Fruit fly (Drosophila melanogaster) whole organism, pupa: ENCODE results near the gene CG16984.

Experiments
- CG10348 ChIP-seq: fragments of 200-800 bp; sonication (Bioruptor generic); IDR thresholded peaks from 2 replicates; pipeline ENCODE4 v1.3.6; 2022; ENCODE audit warnings: missing biosample characterization, missing genetic modification characterization
- CG12605 ChIP-seq: fragments of 200-800 bp; sonication (Bioruptor generic); IDR thresholded peaks from 2 replicates; pipeline ENCODE4 v1.3.6; 2022; ENCODE audit warnings: missing biosample characterization, missing genetic modification characterization
- CG13204 ChIP-seq: fragments of 200-800 bp; sonication (Bioruptor generic); optimal IDR thresholded peaks from 2 replicates; lab custom pipeline; 2018; ENCODE audit warnings: missing biosample characterization, mild to moderate bottlenecking, missing genetic modification characterization, moderate library complexity
- CG14655 ChIP-seq: fragments of 200-800 bp; sonication (Bioruptor generic); optimal IDR thresholded peaks from 3 replicates; lab custom pipeline; 2017; ENCODE audit warnings: mild to moderate bottlenecking, missing biosample characterization, missing genetic modification reagents, missing genetic modification characterization
- CG15710 ChIP-seq: fragments of 200-800 bp; sonication (Bioruptor generic); optimal IDR thresholded peaks from 2 replicates; lab custom pipeline; 2018; ENCODE audit warnings: missing biosample characterization, mild to moderate bottlenecking, missing genetic modification characterization, moderate library complexity
- CG17806 ChIP-seq: fragments of 200-800 bp; sonication (Bioruptor generic); optimal IDR thresholded peaks from 2 replicates; lab custom pipeline; 2018; ENCODE audit warnings: missing biosample characterization, mild to moderate bottlenecking, missing genetic modification characterization, moderate library complexity
- CG32121 ChIP-seq: fragments of 200-800 bp; sonication (Bioruptor generic); IDR thresholded peaks from 2 replicates; pipeline ENCODE4 v1.3.6; 2022; ENCODE audit warnings: missing biosample characterization, missing genetic modification characterization
- CG34367 ChIP-seq: fragments of 200-800 bp; sonication (Bioruptor generic); optimal IDR thresholded peaks from 2 replicates; lab custom pipeline; 2018; ENCODE audit warnings: missing biosample characterization, mild to moderate bottlenecking, missing genetic modification characterization
- CG4496 ChIP-seq: fragments of 200-800 bp; sonication (Bioruptor generic); IDR thresholded peaks from 3 replicates; pipeline ENCODE4 v1.3.6; 2022; ENCODE audit warnings: missing biosample characterization, missing genetic modification characterization
- CG8159 ChIP-seq: fragments of 200-800 bp; sonication (Bioruptor generic); optimal IDR thresholded peaks from 3 replicates; lab custom pipeline; 2018; ENCODE audit warnings: missing biosample characterization, mild to moderate bottlenecking, missing genetic modification characterization, moderate library complexity
- CG8301 ChIP-seq: fragments of 200-800 bp; sonication (Bioruptor generic); optimal IDR thresholded peaks from 2 replicates; lab custom pipeline; 2018; ENCODE audit warnings: missing biosample characterization, mild to moderate bottlenecking, missing genetic modification characterization
- CG9948 ChIP-seq: fragments of 200-800 bp; sonication (Bioruptor generic); optimal IDR thresholded peaks from 2 replicates; lab custom pipeline; 2018; ENCODE audit warnings: missing biosample characterization, mild to moderate bottlenecking, missing genetic modification characterization, moderate library complexity
- D1 ChIP-seq: fragments of 200-800 bp; sonication (Bioruptor generic); optimal IDR thresholded peaks from 2 replicates; lab custom pipeline; 2018; ENCODE audit warnings: missing biosample characterization, mild to moderate bottlenecking, missing genetic modification characterization, moderate library complexity
- EcR ChIP-seq: fragments of 200-800 bp; sonication (Bioruptor generic); optimal IDR thresholded peaks from 3 replicates; lab custom pipeline; 2019; ENCODE audit warnings: missing biosample characterization, missing genetic modification characterization, mild to moderate bottlenecking, moderate library complexity, missing genetic modification reagents
- Ets98B ChIP-seq: fragments of 200-800 bp; sonication (Bioruptor generic); IDR thresholded peaks from 2 replicates; pipeline ENCODE4 v1.3.6; 2022; ENCODE audit warnings: missing biosample characterization, missing genetic modification characterization
- Pif1A ChIP-seq: fragments of 200-800 bp; sonication (Bioruptor generic); optimal IDR thresholded peaks from 3 replicates; lab custom pipeline; 2016; ENCODE audit warnings: missing biosample characterization, missing genetic modification characterization
- Pif1B ChIP-seq: fragments of 200-800 bp; sonication (Bioruptor generic); optimal IDR thresholded peaks from 3 replicates; lab custom pipeline; 2016; ENCODE audit warnings: missing biosample characterization, missing genetic modification characterization
- Snoo ChIP-seq: fragments of 200-800 bp; sonication (Bioruptor generic); optimal IDR thresholded peaks from 3 replicates; lab custom pipeline; 2017; ENCODE audit warnings: missing biosample characterization, mild to moderate bottlenecking, missing genetic modification characterization, inconsistent platforms
- fd96Ca ChIP-seq: fragments of 200-800 bp; sonication (Bioruptor generic); IDR thresholded peaks from 3 replicates; pipeline ENCODE4 v1.3.6; 2022; ENCODE audit warnings: missing biosample characterization, missing genetic modification characterization
- gl ChIP-seq: fragments of 200-800 bp; sonication (Bioruptor generic); optimal IDR thresholded peaks from 2 replicates; lab custom pipeline; 2018; ENCODE audit warnings: missing biosample characterization, mild to moderate bottlenecking, missing genetic modification characterization
- rn ChIP-seq: fragments of 200-800 bp; sonication (Bioruptor generic); IDR thresholded peaks from 2 replicates; pipeline ENCODE4 v1.3.6; 2022; ENCODE audit warnings: missing biosample characterization, missing genetic modification characterization

Gene CG16984

dm6 chr3L:2589167-2589910, 6.2 kb upstream of the CG16984 start, which contains the start of gene dos:
TSS of gene dos (plus strand) at chr3L:2589414.
- TF ChIP-seq CG12605 (GFP tag; lab: Robert Waterston, UW) (no peak), CG8159 (tag; lab: Kevin White, UChicago) (peak; percentile 37), CG8301 (tag; lab: Kevin White, UChicago) (peak; percentile 0), EcR (no peak), CG34367 (tag; lab: Kevin White, UChicago) (no peak), Pif1A (peak; percentile 20), Snoo (peak; percentile 15), CG4496 (GFP tag; lab: Robert Waterston, UW) (0 out of 3 replicates have a peak, but pooled peaks have one; percentile 32), fd96Ca (GFP tag; lab: Robert Waterston, UW) (no peak), CG9948 (tag; lab: Kevin White, UChicago) (no peak), Pif1B (GFP tag; lab: Kevin White, UChicago) (no peak), CG17806 (tag; lab: Kevin White, UChicago) (peak; percentile 14), CG13204 (GFP tag; lab: Kevin White, UChicago) (no peak), CG14655 (GFP tag; lab: Kevin White, UChicago) (peak; percentile 9), Ets98B (GFP tag; lab: Robert Waterston, UW) (0 out of 2 replicates have a peak, but pooled peaks have one; percentile 23), CG10348 (GFP tag; lab: Robert Waterston, UW) (no peak), gl (tag; lab: Kevin White, UChicago) (no peak), rn (GFP tag; lab: Robert Waterston, UW) (no peak), D1 (peak; percentile 2), CG15710 (peak; percentile 20), CG32121 (GFP tag; lab: Robert Waterston, UW) (no peak)
- TF ChIP-seq, all 21 proteins: peak for 10

DNA sequence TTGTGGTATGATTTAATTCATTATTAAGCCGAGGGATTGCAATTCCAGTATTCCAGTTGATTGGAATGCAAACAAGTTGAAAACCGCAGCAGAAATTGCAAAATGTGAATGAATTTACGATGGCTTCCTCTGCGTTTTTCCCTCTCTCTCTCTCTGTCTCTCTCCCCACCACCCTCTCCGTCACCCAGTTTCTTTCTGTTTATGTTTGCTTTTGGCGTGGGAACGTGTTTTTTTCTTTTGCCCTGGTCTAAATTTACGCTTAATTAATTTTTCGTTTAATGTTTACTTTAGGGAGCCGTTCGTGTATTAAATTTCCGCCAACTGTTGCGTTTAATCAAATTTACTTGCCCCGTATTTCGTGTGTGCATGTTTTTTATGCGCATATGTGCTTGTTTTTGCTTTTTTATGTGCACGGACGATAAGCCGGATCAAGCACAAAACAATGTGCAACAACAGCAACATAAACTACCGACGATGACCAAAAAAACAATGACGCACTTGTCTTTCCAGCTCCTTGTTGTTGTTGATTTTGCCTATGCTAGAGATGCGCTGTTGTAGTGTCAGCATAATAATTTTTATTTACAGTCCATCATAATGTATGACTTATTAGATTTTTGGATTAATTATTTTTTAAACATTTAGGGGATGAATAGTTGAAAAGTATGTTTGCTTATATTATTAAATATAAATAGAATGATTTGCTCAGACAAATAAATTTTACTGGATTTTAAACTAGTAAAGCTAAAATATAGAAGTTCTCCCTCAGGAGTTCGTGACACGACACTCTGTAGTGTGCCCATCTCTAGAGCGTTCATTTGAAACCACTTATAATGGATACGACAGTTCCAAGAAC, 5.4 kb upstream of the CG16984 start:
- TF ChIP-seq CG9948 (tag; lab: Kevin White, UChicago) = peak; percentile 36
- no peak for TF ChIP-seq Ets98B (GFP tag; lab: Robert Waterston, UW)
- peak; percentile 26 for TF ChIP-seq Pif1B (GFP tag; lab: Kevin White, UChicago)
- TF ChIP-seq Snoo = no peak
- TF ChIP-seq CG14655 (GFP tag; lab: Kevin White, UChicago) = no peak
- no peak for TF ChIP-seq CG10348 (GFP tag; lab: Robert Waterston, UW)
- TF ChIP-seq CG8301 (tag; lab: Kevin White, UChicago) = peak; percentile 23
- TF ChIP-seq CG34367 (tag; lab: Kevin White, UChicago) = peak; percentile 1
- TF ChIP-seq CG8159 (tag; lab: Kevin White, UChicago) = peak; percentile 59
- no peak for TF ChIP-seq CG17806 (tag; lab: Kevin White, UChicago)
- TF ChIP-seq rn (GFP tag; lab: Robert Waterston, UW) = no peak
- TF ChIP-seq Pif1A = peak; percentile 39
- TF ChIP-seq CG15710 = peak; percentile 50
- TF ChIP-seq CG13204 (GFP tag; lab: Kevin White, UChicago) = no peak
- no peak for TF ChIP-seq EcR
- 0 out of 3 replicates have a peak, but pooled peaks have one; percentile 8 for TF ChIP-seq fd96Ca (GFP tag; lab: Robert Waterston, UW)
- TF ChIP-seq CG4496 (GFP tag; lab: Robert Waterston, UW) = no peak
- TF ChIP-seq CG32121 (GFP tag; lab: Robert Waterston, UW) = 0 out of 2 replicates have a peak, but pooled peaks have one; percentile 10
- no peak for TF ChIP-seq gl (tag; lab: Kevin White, UChicago)
- TF ChIP-seq D1 = no peak
- peak; percentile 26 for TF ChIP-seq CG12605 (GFP tag; lab: Robert Waterston, UW)

dm6 chr3L:2590764-2591309, 4.7 kb upstream of the CG16984 start:
- TF ChIP-seq fd96Ca (GFP tag; lab: Robert Waterston, UW) (no peak), D1 (no peak), Ets98B (GFP tag; lab: Robert Waterston, UW) (no peak), EcR (no peak), CG32121 (GFP tag; lab: Robert Waterston, UW) (0 out of 2 replicates have a peak, but pooled peaks have one; percentile 12), CG14655 (GFP tag; lab: Kevin White, UChicago) (no peak), CG13204 (GFP tag; lab: Kevin White, UChicago) (no peak), CG15710 (no peak)

DNA sequence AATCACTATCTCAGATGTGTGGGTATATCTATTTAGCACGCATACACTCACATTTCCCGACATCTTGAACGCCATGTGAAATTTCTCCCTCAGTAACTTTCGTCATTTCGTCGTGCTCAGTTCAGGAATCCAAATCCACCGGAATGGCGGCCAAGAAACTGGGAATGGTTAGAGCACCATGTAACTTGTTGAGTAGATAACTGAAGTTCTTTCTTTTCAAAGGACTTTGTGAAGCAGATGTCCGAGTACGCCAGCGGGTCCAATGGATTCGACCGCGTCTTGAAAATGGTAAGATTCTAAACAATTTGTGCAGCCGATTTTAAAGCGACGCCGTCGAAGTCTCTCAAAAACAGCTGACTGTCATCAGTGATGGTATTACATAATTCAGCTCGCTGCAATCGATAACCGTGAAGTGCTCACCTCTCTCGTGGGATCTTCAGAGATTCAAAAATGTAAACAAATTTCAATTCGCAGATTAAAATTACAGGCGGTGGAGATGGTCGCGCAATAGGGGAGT, 3.7 kb downstream of the CG16984 start, which contains the start of the genes CG16985 and CG12182:
CG16985 (plus strand) TSS at position 84 of the 517 bp plus-strand sequence.
CG12182 (minus strand) TSS at position 366 of the 517 bp plus-strand sequence.
- TF ChIP-seq gl (tag; lab: Kevin White, UChicago) (no peak), CG10348 (GFP tag; lab: Robert Waterston, UW) (no peak), Pif1A (no peak), CG15710 (no peak), CG8301 (tag; lab: Kevin White, UChicago) (no peak), rn (GFP tag; lab: Robert Waterston, UW) (no peak), CG12605 (GFP tag; lab: Robert Waterston, UW) (no peak), D1 (no peak)
- TF ChIP-seq, all 21 proteins: peak for 0
